Worm (Caenorhabditis elegans) whole organism, young adult: Measurements from ENCODE around the gene pam-1.

ENCODE experiments used
- B0261.1 ChIP-seq: sonication (generic microtip); optimal IDR thresholded peaks from 2 replicates; lab custom pipeline; 2016; ENCODE audit warnings: mild to moderate bottlenecking, missing genetic modification characterization, moderate library complexity, missing compliant biosample characterization
- F37B4.10 ChIP-seq: fragments of 200-800 bp; sonication (Bioruptor generic); IDR thresholded peaks from 2 replicates; pipeline ENCODE4 v1.3.6; 2022; ENCODE audit warnings: missing genetic modification characterization, missing compliant biosample characterization
- F39B2.1 ChIP-seq: fragments of 200-800 bp; sonication (Bioruptor generic); IDR thresholded peaks from 2 replicates; pipeline ENCODE4 v1.3.6; 2022; ENCODE audit warnings: missing genetic modification reagents, missing genetic modification characterization, missing compliant biosample characterization
- ama-1 ChIP-seq, 3 experiments: fragments of 150-350 bp in 1 of 3; sonication (generic microtip) in 2 of 3; optimal IDR thresholded peaks; 2 replicates each; lab custom pipeline; 2014 to 2018; ENCODE audit warnings: missing biosample characterization in 2 of 3, missing genetic modification characterization in 2 of 3, missing genetic modification reagents in 2 of 3
- chd-7 ChIP-seq: sonication (generic microtip); optimal IDR thresholded peaks from 2 replicates; lab custom pipeline; 2016; ENCODE audit warnings: mild to moderate bottlenecking, missing genetic modification characterization, moderate library complexity, missing compliant biosample characterization
- lin-35 ChIP-seq, 3 experiments: fragments of 150-350 bp in 2 of 3; sonication (generic microtip) in 1 of 3; optimal IDR thresholded peaks; 2 replicates each; lab custom pipeline; 2014 to 2018; ENCODE audit warnings: missing biosample characterization in 3 of 3, missing genetic modification characterization in 3 of 3, missing genetic modification reagents in 3 of 3

DNA sequence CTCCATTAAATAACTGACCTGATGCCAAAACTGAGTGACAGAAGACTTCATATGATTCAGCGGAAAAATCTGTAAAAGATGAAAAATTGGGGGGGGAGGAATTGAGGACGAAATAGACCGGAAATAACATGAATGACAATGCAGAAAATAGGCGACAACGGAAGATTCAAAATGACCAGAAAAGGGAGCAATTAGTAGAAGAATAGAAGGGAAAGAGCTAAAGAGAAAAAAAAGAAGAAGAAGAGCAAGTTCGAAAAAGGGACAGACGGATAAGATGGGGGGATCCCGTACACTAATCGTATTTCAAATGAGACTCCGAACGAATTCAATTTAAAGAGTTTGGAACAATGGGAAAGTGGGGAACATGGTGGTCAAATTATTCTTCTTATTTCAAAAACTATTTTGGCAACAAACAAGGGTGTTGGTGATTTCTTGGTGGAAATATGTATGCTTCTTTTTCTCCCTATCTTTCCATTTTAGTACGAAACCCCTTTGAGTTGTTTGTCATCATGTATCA, 8.1 kb downstream of the pam-1 start, which contains the start of gene R05G6.10:
- TF ChIP-seq F39B2.1 (GFP tag; lab: Robert Waterston, UW) = no peak
- TF ChIP-seq chd-7 (tag; lab: Kevin White, UChicago) = no peak
- no peak for TF ChIP-seq ama-1 (optimal IDR thresholded peaks at IDR 0.05; lab: Kevin White, UChicago)
- no peak for TF ChIP-seq ama-1 (GFP tag; optimal IDR thresholded peaks at IDR 0.05; lab: Kevin White, UChicago)
- no peak for TF ChIP-seq lin-35 (GFP tag; optimal IDR thresholded peaks at IDR 0.05; lab: Kevin White, UChicago)
- no peak for TF ChIP-seq B0261.1 (tag; lab: Kevin White, UChicago)
- no peak for TF ChIP-seq F37B4.10
